Worm (Caenorhabditis elegans): ENCODE results near the gene cyp-13A8.

ce11 chrII:9827852-9828251 is 20.5 kb upstream of the cyp-13A8 start, which contains the start of gene eyg-1:
- TF ChIP-seq madf-2 (tag; optimal IDR thresholded peaks at IDR 0.05) = no peak
- no peak for TF ChIP-seq ets-4 (tag; optimal IDR thresholded peaks at IDR 0.05)
- no peak for TF ChIP-seq ceh-45 (GFP tag; IDR thresholded peaks at IDR 0.05)
- TF ChIP-seq pqm-1 (tag; optimal IDR thresholded peaks at IDR 0.05) = no peak
- no peak for TF ChIP-seq gmeb-2 (tag; optimal IDR thresholded peaks at IDR 0.05)
